Worm (Caenorhabditis elegans) whole organism, late embryonic: ENCODE data around the gene Y46G5A.15.

ENCODE experiments used
- C38D4.7 ChIP-seq: fragments of 200-800 bp; sonication (Bioruptor generic); optimal IDR thresholded peaks from 2 replicates; lab custom pipeline; 2018; ENCODE audit warnings: mild to moderate bottlenecking, missing genetic modification characterization, moderate library complexity, missing compliant biosample characterization
- ama-1 ChIP-seq: fragments of 150-350 bp; optimal IDR thresholded peaks from 2 replicates; lab custom pipeline; 2014
- dve-1 ChIP-seq: sonication (generic microtip); optimal IDR thresholded peaks from 2 replicates; lab custom pipeline; 2017; ENCODE audit warnings: antibody characterized with exemption, mild to moderate bottlenecking, missing genetic modification characterization, missing compliant biosample characterization
- fkh-10 ChIP-seq: fragments of 150-350 bp; optimal IDR thresholded peaks from 2 replicates; lab custom pipeline; 2014; ENCODE audit warnings: missing biosample characterization, missing genetic modification reagents, missing genetic modification characterization
- fkh-6 ChIP-seq: sonication (generic microtip); optimal IDR thresholded peaks from 2 replicates; lab custom pipeline; 2016; ENCODE audit warnings: missing genetic modification characterization, missing compliant biosample characterization
- syd-9 ChIP-seq: sonication (generic microtip); optimal IDR thresholded peaks from 2 replicates; lab custom pipeline; 2016; ENCODE audit warnings: mild to moderate bottlenecking, missing genetic modification characterization, moderate library complexity, missing compliant biosample characterization
- unc-3 ChIP-seq, 2 experiments: fragments of 200-800 bp in 1 of 2; sonication (Bioruptor generic) in 1 of 2; sonication (generic microtip) in 1 of 2; conservative IDR thresholded peaks in 1 of 2; optimal IDR thresholded peaks in 1 of 2; 2 replicates each; pipeline versions ENCODE4 v1.3.6 to Lab custom; 2016 to 2022; ENCODE audit warnings: missing compliant biosample characterization in 2 of 2, missing genetic modification characterization in 2 of 2, missing genetic modification reagents in 1 of 2

DNA sequence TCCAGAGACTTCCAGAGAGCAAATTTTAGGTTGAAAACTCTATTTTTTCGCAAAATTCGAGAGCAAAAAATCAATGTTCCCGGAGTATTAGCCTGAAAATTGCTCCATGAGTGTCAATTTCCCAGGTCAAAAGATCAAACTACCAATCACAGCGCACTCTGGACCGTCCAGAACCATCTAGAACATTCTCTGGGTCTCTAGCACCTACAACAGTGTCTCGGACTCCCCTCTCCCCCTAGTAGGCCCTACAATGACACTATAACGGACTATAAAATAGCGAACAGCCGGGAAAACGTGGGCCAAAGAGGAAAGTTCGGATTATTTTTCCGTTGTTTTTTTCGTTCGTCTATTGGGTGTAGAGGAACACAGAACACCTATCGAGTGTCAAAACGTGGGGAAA lies 14.1 kb upstream of the Y46G5A.15 start:
- no peak for TF ChIP-seq dve-1
- no peak for TF ChIP-seq fkh-10 (GFP tag; lab: Kevin White, UChicago)
- TF ChIP-seq fkh-6 (tag; lab: Kevin White, UChicago): no peak
- TF ChIP-seq ama-1 (lab: Kevin White, UChicago): no peak
- TF ChIP-seq syd-9 (tag; lab: Kevin White, UChicago): no peak
- TF ChIP-seq unc-3 (GFP tag; conservative IDR thresholded peaks at IDR 0.05; lab: Robert Waterston, UW): no peak
- TF ChIP-seq unc-3 (tag; optimal IDR thresholded peaks at IDR 0.05; lab: Kevin White, UChicago): no peak
- TF ChIP-seq C38D4.7 (GFP tag; lab: Kevin White, UChicago): no peak
